Worm (Caenorhabditis elegans) whole organism, young adult: Measurements from ENCODE around the gene srw-71.

ENCODE experiments used
- B0336.3 ChIP-seq: fragments of 200-800 bp; sonication (Bioruptor generic); IDR thresholded peaks from 2 replicates; pipeline ENCODE4 v1.3.6; 2022; ENCODE audit warnings: missing genetic modification characterization, missing compliant biosample characterization
- F10E7.11 ChIP-seq: sonication (generic microtip); optimal IDR thresholded peaks from 2 replicates; lab custom pipeline; 2017; ENCODE audit warnings: mild to moderate bottlenecking, missing genetic modification characterization, moderate library complexity, missing compliant biosample characterization
- F23B12.7 ChIP-seq: sonication (generic microtip); optimal IDR thresholded peaks from 2 replicates; lab custom pipeline; 2017; ENCODE audit warnings: missing genetic modification characterization, mild to moderate bottlenecking, missing compliant biosample characterization, antibody characterized with exemption, moderate library complexity; ENCODE audit not compliant: insufficient read depth
- F33H1.4 ChIP-seq: fragments of 200-800 bp; sonication (Bioruptor generic); IDR thresholded peaks from 2 replicates; pipeline ENCODE4 v1.3.6; 2022; ENCODE audit warnings: missing genetic modification reagents, missing genetic modification characterization, missing compliant biosample characterization
- F39B2.1 ChIP-seq: fragments of 200-800 bp; sonication (Bioruptor generic); IDR thresholded peaks from 2 replicates; pipeline ENCODE4 v1.3.6; 2022; ENCODE audit warnings: missing genetic modification reagents, missing genetic modification characterization, missing compliant biosample characterization
- F49E8.2 ChIP-seq: sonication (generic microtip); optimal IDR thresholded peaks from 3 replicates; lab custom pipeline; 2017; ENCODE audit warnings: missing genetic modification characterization, mild to moderate bottlenecking, missing compliant biosample characterization, antibody characterized with exemption, moderate library complexity; ENCODE audit not compliant: insufficient read depth
- F52B5.7 ChIP-seq: sonication (generic microtip); optimal IDR thresholded peaks from 2 replicates; lab custom pipeline; 2016; ENCODE audit warnings: mild to moderate bottlenecking, missing genetic modification characterization, missing compliant biosample characterization
- F57C9.4 ChIP-seq: sonication (generic microtip); optimal IDR thresholded peaks from 2 replicates; lab custom pipeline; 2017; ENCODE audit warnings: mild to moderate bottlenecking, missing genetic modification characterization, missing compliant biosample characterization
- Y53F4B.3 ChIP-seq: fragments of 200-800 bp; sonication (Bioruptor generic); IDR thresholded peaks from 2 replicates; pipeline ENCODE4 v1.3.6; 2022; ENCODE audit warnings: missing genetic modification reagents, missing genetic modification characterization, missing compliant biosample characterization
- Y79H2A.3 ChIP-seq: fragments of 200-800 bp; sonication (Bioruptor generic); conservative IDR thresholded peaks from 2 replicates; pipeline ENCODE4 v1.3.6; 2022; ENCODE audit warnings: missing genetic modification reagents, missing genetic modification characterization, missing compliant biosample characterization
- Y95B8A.8 ChIP-seq: fragments of 200-800 bp; sonication (Bioruptor generic); IDR thresholded peaks from 2 replicates; pipeline ENCODE4 v1.3.6; 2022; ENCODE audit warnings: missing genetic modification reagents, missing genetic modification characterization, missing compliant biosample characterization
- aptf-2 ChIP-seq: fragments of 200-800 bp; sonication (Bioruptor generic); conservative IDR thresholded peaks from 2 replicates; pipeline ENCODE4 v1.3.6; 2022; ENCODE audit warnings: missing genetic modification reagents, missing genetic modification characterization, missing compliant biosample characterization
- atf-7 ChIP-seq: sonication (generic microtip); optimal IDR thresholded peaks from 2 replicates; lab custom pipeline; 2017; ENCODE audit warnings: mild to moderate bottlenecking, missing genetic modification characterization, missing compliant biosample characterization
- attf-6 ChIP-seq: fragments of 200-800 bp; sonication (Bioruptor generic); IDR thresholded peaks from 2 replicates; pipeline ENCODE4 v1.3.6; 2022; ENCODE audit warnings: missing genetic modification reagents, missing genetic modification characterization, missing compliant biosample characterization
- bed-2 ChIP-seq: fragments of 200-800 bp; sonication (Bioruptor generic); IDR thresholded peaks from 2 replicates; pipeline ENCODE4 v1.3.6; 2022; ENCODE audit warnings: missing genetic modification reagents, missing genetic modification characterization, missing compliant biosample characterization
- cebp-1 ChIP-seq, 2 experiments: fragments of 200-800 bp in 1 of 2; sonication (Bioruptor generic) in 1 of 2; sonication (generic microtip) in 1 of 2; IDR thresholded peaks in 1 of 2; optimal IDR thresholded peaks in 1 of 2; 2 replicates each; pipeline versions ENCODE4 v1.3.6 to Lab custom; 2017 to 2022; ENCODE audit warnings: missing compliant biosample characterization in 2 of 2, missing genetic modification characterization in 2 of 2, mild to moderate bottlenecking in 1 of 2, missing genetic modification reagents in 1 of 2, moderate library complexity in 1 of 2
- cebp-2 ChIP-seq: fragments of 200-800 bp; sonication (Bioruptor generic); IDR thresholded peaks from 2 replicates; pipeline ENCODE4 v1.3.6; 2022; ENCODE audit warnings: missing genetic modification characterization, missing compliant biosample characterization
- ceh-100 ChIP-seq: fragments of 200-800 bp; sonication (Bioruptor generic); IDR thresholded peaks from 2 replicates; pipeline ENCODE4 v1.3.6; 2022; ENCODE audit warnings: missing genetic modification reagents, missing genetic modification characterization, missing compliant biosample characterization
- ceh-58 ChIP-seq: fragments of 200-800 bp; sonication (Bioruptor generic); IDR thresholded peaks from 2 replicates; pipeline ENCODE4 v1.3.6; 2022; ENCODE audit warnings: missing genetic modification characterization, missing compliant biosample characterization
- die-1 ChIP-seq: sonication (generic microtip); optimal IDR thresholded peaks from 2 replicates; lab custom pipeline; 2016; ENCODE audit warnings: missing genotype, mild to moderate bottlenecking, missing genetic modification characterization, missing compliant biosample characterization
- dpff-1 ChIP-seq: sonication (generic microtip); optimal IDR thresholded peaks from 2 replicates; lab custom pipeline; 2017; ENCODE audit warnings: mild to moderate bottlenecking, missing genetic modification characterization, missing compliant biosample characterization
- egrh-3 ChIP-seq: fragments of 200-800 bp; sonication (Bioruptor generic); IDR thresholded peaks from 2 replicates; pipeline ENCODE4 v1.3.6; 2022; ENCODE audit warnings: missing genetic modification reagents, missing genetic modification characterization, missing compliant biosample characterization
- ets-4 ChIP-seq: fragments of 200-800 bp; sonication (Bioruptor generic); optimal IDR thresholded peaks from 2 replicates; lab custom pipeline; 2018; ENCODE audit warnings: mild to moderate bottlenecking, missing genetic modification characterization, missing compliant biosample characterization
- gei-17 ChIP-seq: fragments of 200-800 bp; sonication (Bioruptor generic); optimal IDR thresholded peaks from 2 replicates; lab custom pipeline; 2018; ENCODE audit warnings: mild to moderate bottlenecking, missing genetic modification characterization, missing compliant biosample characterization
- hlh-12 ChIP-seq: sonication (generic microtip); optimal IDR thresholded peaks from 2 replicates; lab custom pipeline; 2016; ENCODE audit warnings: missing genetic modification characterization, missing compliant biosample characterization
- hlh-26 ChIP-seq: fragments of 200-800 bp; sonication (Bioruptor generic); conservative IDR thresholded peaks from 2 replicates; pipeline ENCODE4 v1.3.6; 2022; ENCODE audit warnings: missing genetic modification reagents, missing genetic modification characterization, missing compliant biosample characterization
- hrde-1 ChIP-seq: sonication (generic microtip); optimal IDR thresholded peaks from 2 replicates; lab custom pipeline; 2016; ENCODE audit warnings: missing genetic modification characterization, mild to moderate bottlenecking, missing compliant biosample characterization, moderate library complexity, missing genotype, missing genetic modification reagents, borderline replicate concordance
- lag-1 ChIP-seq: fragments of 200-800 bp; sonication (Bioruptor generic); IDR thresholded peaks from 2 replicates; pipeline ENCODE4 v1.3.6; 2022; ENCODE audit warnings: missing genetic modification reagents, missing genetic modification characterization, missing compliant biosample characterization
- let-526 ChIP-seq: fragments of 200-800 bp; sonication (Bioruptor generic); IDR thresholded peaks from 2 replicates; pipeline ENCODE4 v1.3.6; 2022; ENCODE audit warnings: missing genetic modification reagents, missing genetic modification characterization, missing compliant biosample characterization
- let-607 ChIP-seq, 2 experiments: fragments of 200-800 bp in 1 of 2; sonication (Bioruptor generic) in 1 of 2; sonication (generic microtip) in 1 of 2; optimal IDR thresholded peaks; 2 replicates each; lab custom pipeline; 2016 to 2018; ENCODE audit warnings: mild to moderate bottlenecking in 2 of 2, missing compliant biosample characterization in 2 of 2, missing genetic modification characterization in 2 of 2, moderate library complexity in 2 of 2, missing genotype in 1 of 2
- lin-35 ChIP-seq, 3 experiments: fragments of 150-350 bp in 2 of 3; sonication (generic microtip) in 1 of 3; optimal IDR thresholded peaks; 2 replicates each; lab custom pipeline; 2014 to 2018; ENCODE audit warnings: missing biosample characterization in 3 of 3, missing genetic modification characterization in 3 of 3, missing genetic modification reagents in 3 of 3
- lir-1 ChIP-seq: fragments of 200-800 bp; sonication (Bioruptor generic); conservative IDR thresholded peaks from 2 replicates; pipeline ENCODE4 v1.3.6; 2022; ENCODE audit warnings: missing genetic modification reagents, missing genetic modification characterization, missing compliant biosample characterization
- mel-28 ChIP-seq: sonication (generic microtip); optimal IDR thresholded peaks from 2 replicates; lab custom pipeline; 2016; ENCODE audit warnings: borderline replicate concordance, mild to moderate bottlenecking, missing genetic modification characterization, missing compliant biosample characterization
- nhr-90 ChIP-seq: sonication (generic microtip); optimal IDR thresholded peaks from 2 replicates; lab custom pipeline; 2016; ENCODE audit warnings: missing genotype, mild to moderate bottlenecking, missing genetic modification characterization, missing compliant biosample characterization
- rcor-1 ChIP-seq: fragments of 200-800 bp; sonication (Bioruptor generic); IDR thresholded peaks from 2 replicates; pipeline ENCODE4 v1.3.6; 2022; ENCODE audit warnings: missing genetic modification reagents, missing genetic modification characterization, missing compliant biosample characterization
- repo-1 ChIP-seq: sonication (generic microtip); optimal IDR thresholded peaks from 2 replicates; lab custom pipeline; 2017; ENCODE audit warnings: mild to moderate bottlenecking, missing genetic modification characterization, missing compliant biosample characterization
- sdz-38 ChIP-seq: sonication (generic microtip); optimal IDR thresholded peaks from 2 replicates; lab custom pipeline; 2016; ENCODE audit warnings: missing genotype, missing genetic modification characterization, missing compliant biosample characterization
- sptf-2 ChIP-seq: fragments of 200-800 bp; sonication (Bioruptor generic); optimal IDR thresholded peaks from 2 replicates; lab custom pipeline; 2018; ENCODE audit warnings: mild to moderate bottlenecking, missing genetic modification characterization, missing compliant biosample characterization
- tbp1 ChIP-seq: fragments of 200-800 bp; sonication (Bioruptor generic); optimal IDR thresholded peaks from 2 replicates; lab custom pipeline; 2018; ENCODE audit warnings: mild to moderate bottlenecking, missing genetic modification characterization, missing compliant biosample characterization
- unc-62 ChIP-seq: fragments of 150-350 bp; optimal IDR thresholded peaks from 2 replicates; lab custom pipeline; 2014; ENCODE audit warnings: missing biosample characterization, missing genetic modification reagents, missing genetic modification characterization
- xnd-1 ChIP-seq: sonication (generic microtip); optimal IDR thresholded peaks from 2 replicates; lab custom pipeline; 2016; ENCODE audit warnings: missing genotype, missing genetic modification reagents, missing genetic modification characterization, missing compliant biosample characterization
- zfh-2 ChIP-seq: fragments of 200-800 bp; sonication (Bioruptor generic); conservative IDR thresholded peaks from 2 replicates; pipeline ENCODE4 v1.3.6; 2022; ENCODE audit warnings: missing genetic modification reagents, missing genetic modification characterization, missing compliant biosample characterization
- zim-3 ChIP-seq: sonication (generic microtip); optimal IDR thresholded peaks from 2 replicates; lab custom pipeline; 2017; ENCODE audit warnings: mild to moderate bottlenecking, missing genetic modification characterization, moderate library complexity, missing compliant biosample characterization
- ztf-18 ChIP-seq: sonication (generic microtip); optimal IDR thresholded peaks from 2 replicates; lab custom pipeline; 2016; ENCODE audit warnings: missing genotype, mild to moderate bottlenecking, missing genetic modification characterization, missing compliant biosample characterization
- ztf-25 ChIP-seq: fragments of 200-800 bp; sonication (Bioruptor generic); IDR thresholded peaks from 2 replicates; pipeline ENCODE4 v1.3.6; 2022; ENCODE audit warnings: missing genetic modification reagents, missing genetic modification characterization, missing compliant biosample characterization
- ztf-3 ChIP-seq: fragments of 200-800 bp; sonication (Bioruptor generic); optimal IDR thresholded peaks from 2 replicates; lab custom pipeline; 2018; ENCODE audit warnings: mild to moderate bottlenecking, missing genetic modification characterization, missing compliant biosample characterization

The srw-71 gene

DNA sequence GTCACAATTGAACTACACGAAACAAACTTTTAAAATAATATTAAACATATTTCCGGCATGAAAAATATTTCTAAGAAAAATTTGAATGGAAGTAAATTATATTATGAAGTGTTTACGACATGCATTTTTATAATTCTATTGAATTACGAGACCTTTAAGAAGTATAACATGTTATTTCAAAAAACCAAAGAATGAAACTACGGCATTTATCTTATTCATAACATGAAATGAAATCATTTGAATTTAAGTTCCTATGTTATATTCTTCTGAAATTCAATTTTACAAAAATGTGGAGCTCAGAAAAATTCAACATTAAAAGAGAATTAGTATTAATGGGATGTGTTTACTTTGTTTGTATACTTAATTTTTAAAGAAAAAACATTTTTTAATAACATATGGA, at the start of gene srw-71:
TSS of gene srw-71 (minus strand) at position 101 of the 400 bp plus-strand sequence.
- no peak for TF ChIP-seq tbp1 (GFP tag; lab: Kevin White, UChicago)
- TF ChIP-seq aptf-2 (GFP tag; lab: Robert Waterston, UW), result no peak
- no peak for TF ChIP-seq attf-6
- no peak for TF ChIP-seq F39B2.1
- TF ChIP-seq let-526 (GFP tag; lab: Robert Waterston, UW), result no peak
- no peak for TF ChIP-seq hlh-12
- TF ChIP-seq Y53F4B.3 (GFP tag; lab: Robert Waterston, UW), result no peak
- no peak for TF ChIP-seq lin-35 (GFP tag; optimal IDR thresholded peaks at IDR 0.05; lab: Kevin White, UChicago)
- TF ChIP-seq nhr-90 (tag; lab: Kevin White, UChicago), result no peak
- no peak for TF ChIP-seq F57C9.4 (tag; lab: Kevin White, UChicago)
- no peak for TF ChIP-seq B0336.3 (GFP tag; lab: Robert Waterston, UW)
- no peak for TF ChIP-seq Y95B8A.8 (GFP tag; lab: Robert Waterston, UW)
- no peak for TF ChIP-seq F49E8.2
- no peak for TF ChIP-seq lag-1 (GFP tag; lab: Robert Waterston, UW)
- TF ChIP-seq F23B12.7, result no peak
- TF ChIP-seq Y79H2A.3 (GFP tag; lab: Robert Waterston, UW), result no peak
- TF ChIP-seq F10E7.11 (tag; lab: Kevin White, UChicago), result no peak
- no peak for TF ChIP-seq die-1 (tag; lab: Kevin White, UChicago)
- TF ChIP-seq hrde-1 (tag; lab: Kevin White, UChicago), result no peak
- no peak for TF ChIP-seq ceh-58 (GFP tag; lab: Robert Waterston, UW)

- TF ChIP-seq F52B5.7 (tag; lab: Kevin White, UChicago), result no peak
- TF ChIP-seq lir-1 (GFP tag; lab: Robert Waterston, UW), result no peak
- TF ChIP-seq zfh-2 (GFP tag; lab: Robert Waterston, UW), result no peak
- TF ChIP-seq zim-3 (tag; lab: Kevin White, UChicago), result no peak
- no peak for TF ChIP-seq sdz-38
- TF ChIP-seq egrh-3 (GFP tag; lab: Robert Waterston, UW), result no peak
- TF ChIP-seq F33H1.4 (GFP tag; lab: Robert Waterston, UW), result no peak
- TF ChIP-seq bed-2 (GFP tag; lab: Robert Waterston, UW), result no peak
- TF ChIP-seq Y95B8A.8 (GFP tag; lab: Robert Waterston, UW), result no peak
- TF ChIP-seq unc-62 (GFP tag; lab: Kevin White, UChicago), result no peak
- TF ChIP-seq B0336.3 (GFP tag; lab: Robert Waterston, UW), result no peak
- no peak for TF ChIP-seq ztf-25 (GFP tag; lab: Robert Waterston, UW)
- no peak for TF ChIP-seq let-526 (GFP tag; lab: Robert Waterston, UW)
- no peak for TF ChIP-seq hlh-26 (GFP tag; lab: Robert Waterston, UW)
- no peak for TF ChIP-seq xnd-1 (tag; lab: Kevin White, UChicago)
Measured at ce11 chrV:7478404-7478803, 47.5 kb upstream of the srw-71 start, which contains the start of gene str-190. str-190 (minus strand) TSS chrV:7478504.

- no peak for TF ChIP-seq repo-1 (tag; lab: Kevin White, UChicago)
- no peak for TF ChIP-seq ztf-3
- no peak for TF ChIP-seq cebp-1 (GFP tag; IDR thresholded peaks at IDR 0.05; lab: Robert Waterston, UW)
- no peak for TF ChIP-seq cebp-1 (tag; optimal IDR thresholded peaks at IDR 0.05; lab: Kevin White, UChicago)
- no peak for TF ChIP-seq hrde-1 (tag; lab: Kevin White, UChicago)
- TF ChIP-seq unc-62 (GFP tag; lab: Kevin White, UChicago), result no peak
- TF ChIP-seq ets-4 (GFP tag; lab: Kevin White, UChicago), result no peak
- no peak for TF ChIP-seq xnd-1 (tag; lab: Kevin White, UChicago)
- no peak for TF ChIP-seq gei-17
- no peak for TF ChIP-seq ztf-18 (tag; lab: Kevin White, UChicago)
- TF ChIP-seq atf-7 (tag; lab: Kevin White, UChicago), result no peak
- TF ChIP-seq ceh-100, result no peak
- no peak for TF ChIP-seq sptf-2 (GFP tag; lab: Kevin White, UChicago)
- no peak for TF ChIP-seq let-607 (tag; optimal IDR thresholded peaks at IDR 0.05; lab: Kevin White, UChicago)
- TF ChIP-seq rcor-1 (GFP tag; lab: Robert Waterston, UW), result no peak
- TF ChIP-seq Y53F4B.3 (GFP tag; lab: Robert Waterston, UW), result no peak
- TF ChIP-seq dpff-1, result no peak
- TF ChIP-seq cebp-2 (GFP tag; lab: Robert Waterston, UW), result no peak
- TF ChIP-seq mel-28 (tag; lab: Kevin White, UChicago), result no peak
Measured at ce11 chrV:7476766-7477165, 45.9 kb upstream of the srw-71 start, which contains the start of gene srh-125. srh-125 (minus strand) TSS chrV:7476866.
